Worm (Caenorhabditis elegans) whole organism, L2 larva: ENCODE results near the gene mppb-1.

Experiments
- ceh-16 ChIP-seq: fragments of 150-350 bp; optimal IDR thresholded peaks from 2 replicates; lab custom pipeline; 2014; ENCODE audit warnings: missing biosample characterization, missing genetic modification characterization
- nhr-237 ChIP-seq: fragments of 150-350 bp; optimal IDR thresholded peaks from 2 replicates; lab custom pipeline; 2014; ENCODE audit warnings: missing biosample characterization, missing genetic modification characterization

ce11 chrIV:9088294-9088693 is 13.8 kb downstream of the mppb-1 start, which contains the start of gene msa-1:
- TF ChIP-seq ceh-16 (tag; lab: Kevin White, UChicago) (no peak), nhr-237 (no peak)
